Worm (Caenorhabditis elegans) whole organism, mixed stage, embryonic: ENCODE results near the gene ZC155.4.

ENCODE experiments used
- M03D4.4 ChIP-seq: sonication (generic microtip); optimal IDR thresholded peaks from 2 replicates; lab custom pipeline; 2017; ENCODE audit warnings: mild to moderate bottlenecking, missing genetic modification characterization, missing compliant biosample characterization
- bed-3 ChIP-seq: fragments of 200-800 bp; sonication (Bioruptor generic); optimal IDR thresholded peaks from 3 replicates; lab custom pipeline; 2018; ENCODE audit warnings: mild to moderate bottlenecking, missing genetic modification characterization, moderate library complexity, missing compliant biosample characterization
- blmp-1 ChIP-seq: fragments of 150-350 bp; optimal IDR thresholded peaks from 2 replicates; lab custom pipeline; 2014; ENCODE audit warnings: missing biosample characterization, missing genetic modification characterization
- ceh-39 ChIP-seq: fragments of 150-350 bp; optimal IDR thresholded peaks from 2 replicates; lab custom pipeline; 2014; ENCODE audit warnings: missing biosample characterization, missing genetic modification characterization
- ceh-43 ChIP-seq: fragments of 200-800 bp; sonication (Bioruptor generic); optimal IDR thresholded peaks from 2 replicates; lab custom pipeline; 2018; ENCODE audit warnings: mild to moderate bottlenecking, missing genetic modification characterization, moderate library complexity, missing compliant biosample characterization
- ceh-83 ChIP-seq: fragments of 200-800 bp; sonication (Bioruptor generic); optimal IDR thresholded peaks from 2 replicates; lab custom pipeline; 2018; ENCODE audit warnings: mild to moderate bottlenecking, missing genetic modification characterization, missing compliant biosample characterization
- ces-1 ChIP-seq: fragments of 150-350 bp; optimal IDR thresholded peaks from 2 replicates; lab custom pipeline; 2014; ENCODE audit warnings: missing biosample characterization, missing genetic modification reagents, missing genetic modification characterization
- cnd-1 ChIP-seq: fragments of 200-800 bp; sonication (Bioruptor generic); optimal IDR thresholded peaks from 2 replicates; lab custom pipeline; 2018; ENCODE audit warnings: mild to moderate bottlenecking, missing genetic modification characterization, missing compliant biosample characterization
- drap-1 ChIP-seq: fragments of 200-800 bp; sonication (Bioruptor generic); optimal IDR thresholded peaks from 3 replicates; lab custom pipeline; 2018; ENCODE audit warnings: mild to moderate bottlenecking, missing genetic modification characterization, missing compliant biosample characterization
- elt-1 ChIP-seq: sonication (generic microtip); optimal IDR thresholded peaks from 2 replicates; lab custom pipeline; 2017; ENCODE audit warnings: missing genetic modification characterization, mild to moderate bottlenecking, missing compliant biosample characterization, antibody characterized with exemption, moderate library complexity, borderline replicate concordance; ENCODE audit not compliant: insufficient read depth
- elt-3 ChIP-seq: fragments of 150-350 bp; optimal IDR thresholded peaks from 2 replicates; lab custom pipeline; 2014; ENCODE audit warnings: missing biosample characterization, missing genetic modification characterization
- flh-1 ChIP-seq: fragments of 200-800 bp; sonication (Bioruptor generic); optimal IDR thresholded peaks from 2 replicates; lab custom pipeline; 2018; ENCODE audit warnings: mild to moderate bottlenecking, missing genetic modification characterization, moderate library complexity, missing compliant biosample characterization
- ham-2 ChIP-seq: fragments of 200-800 bp; sonication (Bioruptor generic); optimal IDR thresholded peaks from 2 replicates; lab custom pipeline; 2018; ENCODE audit warnings: mild to moderate bottlenecking, missing genetic modification characterization, missing compliant biosample characterization
- hlh-1 ChIP-seq: fragments of 150-350 bp; optimal IDR thresholded peaks from 2 replicates; lab custom pipeline; 2014; ENCODE audit warnings: missing biosample characterization, missing genetic modification reagents, missing genetic modification characterization
- lin-13 ChIP-seq: fragments of 150-350 bp; optimal IDR thresholded peaks from 2 replicates; lab custom pipeline; 2014; ENCODE audit warnings: missing biosample characterization, missing genetic modification characterization
- lin-32 ChIP-seq: fragments of 200-800 bp; sonication (Bioruptor generic); optimal IDR thresholded peaks from 2 replicates; lab custom pipeline; 2018; ENCODE audit warnings: mild to moderate bottlenecking, missing genetic modification characterization, missing compliant biosample characterization
- lsy-2 ChIP-seq: fragments of 150-350 bp; optimal IDR thresholded peaks from 2 replicates; lab custom pipeline; 2014; ENCODE audit warnings: missing biosample characterization, missing genetic modification characterization
- mab-5 ChIP-seq: fragments of 150-350 bp; optimal IDR thresholded peaks from 2 replicates; lab custom pipeline; 2014; ENCODE audit warnings: missing biosample characterization, missing genetic modification characterization
- mep-1 ChIP-seq: fragments of 150-350 bp; optimal IDR thresholded peaks from 2 replicates; lab custom pipeline; 2017; ENCODE audit warnings: missing biosample characterization, missing genetic modification reagents, missing genetic modification characterization, inconsistent platforms
- mls-2 ChIP-seq: sonication (generic microtip); optimal IDR thresholded peaks from 2 replicates; lab custom pipeline; 2016; ENCODE audit warnings: mild to moderate bottlenecking, missing genetic modification characterization, moderate library complexity, missing compliant biosample characterization
- nhr-12 ChIP-seq: fragments of 150-350 bp; optimal IDR thresholded peaks from 2 replicates; lab custom pipeline; 2014; ENCODE audit warnings: missing biosample characterization, missing genetic modification characterization
- nhr-2 ChIP-seq: fragments of 150-350 bp; optimal IDR thresholded peaks from 2 replicates; lab custom pipeline; 2014; ENCODE audit warnings: missing biosample characterization, missing genetic modification characterization
- nhr-237 ChIP-seq: fragments of 150-350 bp; optimal IDR thresholded peaks from 2 replicates; lab custom pipeline; 2014; ENCODE audit warnings: missing biosample characterization, missing genetic modification characterization
- nhr-28 ChIP-seq: fragments of 150-350 bp; optimal IDR thresholded peaks from 2 replicates; lab custom pipeline; 2014; ENCODE audit warnings: missing biosample characterization, missing genetic modification characterization
- nhr-76 ChIP-seq: sonication (generic microtip); optimal IDR thresholded peaks from 2 replicates; lab custom pipeline; 2017; ENCODE audit warnings: missing biosample characterization, missing genetic modification characterization
- pha-4 ChIP-seq: fragments of 150-350 bp; optimal IDR thresholded peaks from 2 replicates; lab custom pipeline; 2018; ENCODE audit warnings: missing biosample characterization, missing genetic modification reagents, missing genetic modification characterization
- sem-2 ChIP-seq: fragments of 200-800 bp; sonication (Bioruptor generic); optimal IDR thresholded peaks from 2 replicates; lab custom pipeline; 2018; ENCODE audit warnings: mild to moderate bottlenecking, missing genetic modification characterization, missing compliant biosample characterization
- snpc-4 ChIP-seq: fragments of 150-350 bp; optimal IDR thresholded peaks from 2 replicates; lab custom pipeline; 2014; ENCODE audit warnings: missing biosample characterization, missing genetic modification characterization
- sptf-1 ChIP-seq: sonication (generic microtip); optimal IDR thresholded peaks from 2 replicates; lab custom pipeline; 2017; ENCODE audit warnings: mild to moderate bottlenecking, missing genetic modification characterization, moderate library complexity, missing compliant biosample characterization
- tbx-8 ChIP-seq: fragments of 200-800 bp; sonication (Bioruptor generic); optimal IDR thresholded peaks from 2 replicates; lab custom pipeline; 2018; ENCODE audit warnings: mild to moderate bottlenecking, missing genetic modification characterization, moderate library complexity, missing compliant biosample characterization
- unc-120 ChIP-seq: sonication (generic microtip); optimal IDR thresholded peaks from 2 replicates; lab custom pipeline; 2017; ENCODE audit warnings: missing genetic modification characterization, missing compliant biosample characterization; ENCODE audit not compliant: poor library complexity, severe bottlenecking
- unc-39 ChIP-seq: fragments of 150-350 bp; optimal IDR thresholded peaks from 2 replicates; lab custom pipeline; 2014; ENCODE audit warnings: missing biosample characterization, missing genetic modification characterization
- unc-62 ChIP-seq: fragments of 150-350 bp; optimal IDR thresholded peaks from 2 replicates; lab custom pipeline; 2014; ENCODE audit warnings: missing biosample characterization, missing genetic modification reagents, missing genetic modification characterization
- zip-8 ChIP-seq: fragments of 150-350 bp; optimal IDR thresholded peaks from 2 replicates; lab custom pipeline; 2014; ENCODE audit warnings: missing biosample characterization, missing genetic modification characterization
- ztf-11 ChIP-seq: fragments of 150-350 bp; optimal IDR thresholded peaks from 2 replicates; lab custom pipeline; 2014; ENCODE audit warnings: missing biosample characterization, missing genetic modification characterization

ZC155.4 gene

DNA sequence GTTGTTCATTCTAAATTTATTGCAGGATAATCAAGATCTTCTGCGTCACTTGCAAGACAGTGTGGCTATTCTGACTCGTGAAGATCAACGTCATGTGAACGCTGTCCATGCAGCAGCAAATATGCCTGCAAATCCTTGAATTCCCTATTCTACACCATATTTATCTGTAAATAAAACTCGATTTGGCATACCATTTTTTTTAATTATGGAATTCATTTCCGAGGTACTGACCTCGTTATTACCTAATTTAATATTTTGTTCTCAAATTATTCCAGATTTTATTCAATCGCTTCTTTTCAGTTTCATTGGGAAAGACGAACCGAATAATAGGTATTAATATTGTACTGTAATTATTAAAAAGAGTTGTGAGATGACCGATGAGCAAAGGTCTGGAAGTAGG, 41.7 kb downstream of the ZC155.4 start, which contains the start of gene cid-1:
Gene cid-1 (plus strand): TSS at position 301 of the 400 bp plus-strand sequence.
- no peak for TF ChIP-seq nhr-28 (tag; lab: Kevin White, UChicago)
- TF ChIP-seq ceh-43 (GFP tag; lab: Kevin White, UChicago): no peak
- no peak for TF ChIP-seq unc-39
- no peak for TF ChIP-seq unc-62
- TF ChIP-seq hlh-1 (tag; lab: Kevin White, UChicago): no peak
- TF ChIP-seq M03D4.4: no peak

DNA sequence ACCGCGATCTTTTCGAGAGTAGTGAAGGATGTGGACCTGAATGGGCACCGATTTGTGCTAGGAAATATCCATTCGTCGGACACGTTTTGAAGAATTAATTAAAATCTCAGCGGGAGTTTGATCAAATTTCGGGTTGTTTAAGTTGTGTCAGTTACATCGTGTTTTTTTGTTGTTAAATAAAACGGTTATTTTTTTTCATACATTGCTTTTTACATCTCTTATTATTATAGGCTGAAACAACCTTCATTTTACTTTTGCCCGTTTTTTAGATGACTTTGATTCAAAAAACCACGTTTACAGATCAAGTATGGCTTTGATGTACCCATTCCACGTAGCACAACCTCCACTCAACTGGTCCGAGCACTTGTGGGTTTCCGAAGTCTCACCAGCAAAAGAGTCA, 42.1 kb downstream of the ZC155.4 start, which contains the start of gene emb-1:
Gene emb-1 (plus strand): TSS at position 301 of the 400 bp plus-strand sequence.
- no peak for TF ChIP-seq blmp-1 (tag; lab: Kevin White, UChicago)
- no peak for TF ChIP-seq tbx-8 (GFP tag; lab: Kevin White, UChicago)
- no peak for TF ChIP-seq lin-13 (tag; lab: Kevin White, UChicago)
- no peak for TF ChIP-seq elt-1 (tag; lab: Kevin White, UChicago)
- TF ChIP-seq M03D4.4: no peak
- no peak for TF ChIP-seq lsy-2 (tag; lab: Kevin White, UChicago)
- TF ChIP-seq cnd-1 (tag; lab: Kevin White, UChicago): no peak
- no peak for TF ChIP-seq ztf-11 (tag; lab: Kevin White, UChicago)
- TF ChIP-seq flh-1 (GFP tag; lab: Kevin White, UChicago): no peak
- TF ChIP-seq nhr-76: no peak
- TF ChIP-seq nhr-2 (tag; lab: Kevin White, UChicago): no peak
- TF ChIP-seq unc-62: no peak
- TF ChIP-seq sptf-1 (tag; lab: Kevin White, UChicago): no peak
- TF ChIP-seq snpc-4 (tag; lab: Kevin White, UChicago): no peak
- TF ChIP-seq ceh-83 (GFP tag; lab: Kevin White, UChicago): no peak
- TF ChIP-seq elt-3 (tag; lab: Kevin White, UChicago): no peak
- no peak for TF ChIP-seq ceh-43 (GFP tag; lab: Kevin White, UChicago)
- no peak for TF ChIP-seq zip-8 (tag; lab: Kevin White, UChicago)
- no peak for TF ChIP-seq nhr-28 (tag; lab: Kevin White, UChicago)

DNA sequence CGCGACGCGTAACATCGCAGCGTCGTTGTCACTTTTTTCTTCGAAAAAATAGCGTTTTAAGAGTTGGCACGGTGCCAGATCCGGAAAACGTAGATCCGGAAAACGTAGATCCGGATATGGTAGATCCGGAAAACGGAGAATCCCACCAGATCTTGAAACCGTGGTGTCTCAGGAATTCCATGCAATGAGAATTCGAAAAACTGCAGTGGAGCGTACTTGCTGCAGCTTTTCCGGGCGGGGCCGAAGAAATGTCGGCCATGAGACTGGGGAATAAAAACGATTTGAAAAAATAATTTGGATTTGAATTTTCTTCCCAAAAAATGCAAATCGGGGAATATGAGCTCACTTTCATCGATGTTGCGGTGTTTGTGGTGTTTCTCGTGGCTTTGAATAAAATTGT, 42.8 kb downstream of the ZC155.4 start, which contains the start of gene K10D2.5:
Gene K10D2.5 (plus strand): TSS at position 251 of the 400 bp plus-strand sequence.
- TF ChIP-seq nhr-2 (tag; lab: Kevin White, UChicago): no peak
- no peak for TF ChIP-seq unc-39
- peak; percentile 53 for TF ChIP-seq ham-2
- peak; percentile 40 for TF ChIP-seq hlh-1 (tag; lab: Kevin White, UChicago)
- peak; percentile 90 for TF ChIP-seq mep-1 (tag; lab: Kevin White, UChicago)
- TF ChIP-seq unc-62: peak; percentile 26
- TF ChIP-seq cnd-1 (tag; lab: Kevin White, UChicago): peak; percentile 77
- TF ChIP-seq sem-2: peak; percentile 29
- no peak for TF ChIP-seq snpc-4 (tag; lab: Kevin White, UChicago)
- TF ChIP-seq nhr-76: no peak
- no peak for TF ChIP-seq bed-3
- no peak for TF ChIP-seq zip-8 (tag; lab: Kevin White, UChicago)
- TF ChIP-seq nhr-12 (tag; lab: Kevin White, UChicago): no peak
- TF ChIP-seq elt-3 (tag; lab: Kevin White, UChicago): no peak
- TF ChIP-seq lsy-2 (tag; lab: Kevin White, UChicago): peak; percentile 83
- TF ChIP-seq ztf-11 (tag; lab: Kevin White, UChicago): peak; percentile 35
- peak; percentile 32 for TF ChIP-seq unc-120 (tag; lab: Kevin White, UChicago)
- TF ChIP-seq M03D4.4: peak; percentile 84
- peak; percentile 54 for TF ChIP-seq drap-1
- TF ChIP-seq lin-32 (GFP tag; lab: Kevin White, UChicago): peak; percentile 77
- TF ChIP-seq pha-4: peak; percentile 53
- no peak for TF ChIP-seq mab-5 (tag; lab: Kevin White, UChicago)
- TF ChIP-seq ceh-83 (GFP tag; lab: Kevin White, UChicago): peak; percentile 58
- TF ChIP-seq ces-1 (GFP tag; lab: Kevin White, UChicago): no peak
- TF ChIP-seq flh-1 (GFP tag; lab: Kevin White, UChicago): no peak
- no peak for TF ChIP-seq elt-1 (tag; lab: Kevin White, UChicago)
- TF ChIP-seq ceh-43 (GFP tag; lab: Kevin White, UChicago): no peak
- peak; percentile 70 for TF ChIP-seq ceh-39 (tag; lab: Kevin White, UChicago)
- peak; percentile 33 for TF ChIP-seq mls-2 (tag; lab: Kevin White, UChicago)
- TF ChIP-seq blmp-1 (tag; lab: Kevin White, UChicago): no peak
- TF ChIP-seq tbx-8 (GFP tag; lab: Kevin White, UChicago): peak; percentile 58
- peak; percentile 90 for TF ChIP-seq lin-13 (tag; lab: Kevin White, UChicago)
- TF ChIP-seq nhr-28 (tag; lab: Kevin White, UChicago): no peak
- peak; percentile 67 for TF ChIP-seq nhr-237 (tag; lab: Kevin White, UChicago)
- peak; percentile 84 for TF ChIP-seq sptf-1 (tag; lab: Kevin White, UChicago)
